Worm (Caenorhabditis elegans): ENCODE results near the gene Y71H2AM.25.
A peak's percentile ranks its signal among the peaks of the same experiment; 100 is the strongest.

Y71H2AM.25 gene

ce11 chrIII:2801800-2802515 is at the start of gene Y71H2AM.25, which contains the start of gene twk-45:
TSS of gene Y71H2AM.25 (plus strand) at chrIII:2802465.
TSS of gene twk-45 (minus strand) at chrIII:2801900.
- TF ChIP-seq skn-1 (tag; optimal IDR thresholded peaks at IDR 0.05) (no peak), aly-2 (tag; optimal IDR thresholded peaks at IDR 0.05) (no peak), Y55F3AM.14 (GFP tag; optimal IDR thresholded peaks at IDR 0.05) (no peak), peb-1 (tag; optimal IDR thresholded peaks at IDR 0.05) (no peak), ceh-82 (tag; optimal IDR thresholded peaks at IDR 0.05) (no peak), lsy-2 (tag; optimal IDR thresholded peaks at IDR 0.05) (no peak), nhr-25 (tag; optimal IDR thresholded peaks at IDR 0.05) (no peak)

DNA sequence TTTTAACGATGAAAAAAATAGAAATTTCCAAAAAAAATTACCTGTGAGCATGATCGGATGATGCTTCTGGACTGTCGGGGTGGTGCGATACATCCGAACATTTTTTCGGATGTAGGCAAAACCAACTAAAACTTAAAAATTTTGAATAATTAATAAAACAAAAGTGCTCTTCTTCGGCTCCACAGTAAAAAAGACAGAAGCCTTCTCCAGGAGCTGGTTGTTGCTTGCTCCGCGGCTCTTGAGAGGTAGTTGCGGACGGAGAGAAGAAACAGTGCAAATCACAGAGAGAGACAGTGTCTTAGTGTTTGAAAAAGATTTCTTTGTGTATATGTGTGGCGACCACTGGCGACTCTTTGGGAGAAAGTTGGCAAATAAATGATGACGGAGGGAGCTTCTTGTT is 46.0 kb upstream of the Y71H2AM.25 start, which contains the start of gene gldi-9:
TSS of gene gldi-9 (minus strand) at position 101 of the 400 bp plus-strand sequence.
- no peak for TF ChIP-seq nhr-6 (tag; optimal IDR thresholded peaks at IDR 0.05)

DNA sequence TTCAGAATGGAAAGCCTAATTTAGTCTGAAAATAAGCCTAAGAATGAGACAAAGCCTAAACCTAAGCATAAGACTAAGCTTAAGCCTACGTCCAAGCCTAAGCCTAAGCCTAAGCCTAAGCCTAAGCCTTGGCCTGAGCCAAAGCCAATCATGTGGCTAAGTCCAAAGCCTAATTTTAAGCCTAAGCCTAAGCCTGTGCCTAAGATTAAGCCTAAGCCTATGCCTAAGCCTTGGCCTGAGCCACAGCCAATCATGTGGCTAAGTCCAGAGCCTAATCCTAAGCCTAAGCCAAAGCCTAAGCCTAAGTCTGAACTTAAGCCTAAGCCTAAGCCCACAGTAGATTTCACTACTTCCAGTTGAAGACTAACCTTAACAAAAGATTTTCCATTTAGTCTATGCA is 44.8 kb upstream of the Y71H2AM.25 start:
- no peak for TF ChIP-seq sem-4 (tag; optimal IDR thresholded peaks at IDR 0.05)
- no peak for TF ChIP-seq skn-1 (tag; optimal IDR thresholded peaks at IDR 0.05)
- TF ChIP-seq lin-13 (GFP tag; optimal IDR thresholded peaks at IDR 0.05), result no peak
- no peak for TF ChIP-seq nhr-21 (tag; optimal IDR thresholded peaks at IDR 0.05)
- TF ChIP-seq sma-9 (GFP tag; optimal IDR thresholded peaks at IDR 0.05), result no peak
- TF ChIP-seq sma-9 (tag; optimal IDR thresholded peaks at IDR 0.05), result no peak
- no peak for TF ChIP-seq ceh-16 (tag; optimal IDR thresholded peaks at IDR 0.05)
- TF ChIP-seq zag-1 (tag; optimal IDR thresholded peaks at IDR 0.05), result no peak
- no peak for TF ChIP-seq nhr-6 (tag; optimal IDR thresholded peaks at IDR 0.05)
- TF ChIP-seq blmp-1 (tag; optimal IDR thresholded peaks at IDR 0.05; ENCODE audit: insufficient read depth), result no peak
- TF ChIP-seq sma-3 (GFP tag; optimal IDR thresholded peaks at IDR 0.05), result no peak
- no peak for TF ChIP-seq lin-11 (tag; optimal IDR thresholded peaks at IDR 0.05)
- no peak for TF ChIP-seq C34F6.9 (tag; optimal IDR thresholded peaks at IDR 0.05)

DNA sequence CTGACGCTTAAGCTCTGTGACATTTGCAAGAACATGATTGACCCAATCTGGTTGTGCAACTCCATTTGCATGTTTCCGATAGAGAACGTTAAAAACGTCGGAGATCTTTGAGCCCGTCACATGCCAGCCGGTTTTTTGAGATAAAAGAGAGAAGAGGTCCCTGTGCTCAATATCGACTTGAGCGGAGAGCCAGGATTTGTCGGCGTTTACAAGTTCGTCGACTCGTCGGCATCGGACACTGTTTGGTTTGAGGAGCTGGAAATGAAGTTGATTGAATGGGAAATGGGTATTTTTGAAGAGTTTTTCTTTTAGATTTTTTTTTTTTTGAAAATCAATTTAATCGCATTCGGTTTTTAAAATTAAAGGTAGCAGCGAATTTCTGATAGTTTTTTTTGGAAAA is 44.2 kb upstream of the Y71H2AM.25 start:
- TF ChIP-seq unc-39 (tag; optimal IDR thresholded peaks at IDR 0.05) (no peak), nhr-10 (tag; optimal IDR thresholded peaks at IDR 0.05) (no peak), ama-1 (optimal IDR thresholded peaks at IDR 0.05) (no peak), alr-1 (tag; optimal IDR thresholded peaks at IDR 0.05) (no peak), lin-13 (GFP tag; optimal IDR thresholded peaks at IDR 0.05) (no peak), nhr-77 (tag; optimal IDR thresholded peaks at IDR 0.05) (no peak), ztf-11 (tag; optimal IDR thresholded peaks at IDR 0.05) (no peak), mdl-1 (tag; optimal IDR thresholded peaks at IDR 0.05) (no peak), C34F6.9 (tag; optimal IDR thresholded peaks at IDR 0.05) (no peak), aly-2 (tag; optimal IDR thresholded peaks at IDR 0.05) (no peak), nhr-23 (tag; optimal IDR thresholded peaks at IDR 0.05) (no peak), elt-1 (tag; optimal IDR thresholded peaks at IDR 0.05) (no peak), dmd-4 (tag; optimal IDR thresholded peaks at IDR 0.05) (no peak), sma-9 (GFP tag; optimal IDR thresholded peaks at IDR 0.05) (no peak), sma-9 (tag; optimal IDR thresholded peaks at IDR 0.05) (no peak), egl-27 (tag; optimal IDR thresholded peaks at IDR 0.05) (no peak)

- TF ChIP-seq mdl-1 (tag; optimal IDR thresholded peaks at IDR 0.05) (no peak), fos-1 (tag; optimal IDR thresholded peaks at IDR 0.05) (peak; percentile 63)
Observed at ce11 chrIII:2759308-2759707, 43.0 kb upstream of the Y71H2AM.25 start.

DNA sequence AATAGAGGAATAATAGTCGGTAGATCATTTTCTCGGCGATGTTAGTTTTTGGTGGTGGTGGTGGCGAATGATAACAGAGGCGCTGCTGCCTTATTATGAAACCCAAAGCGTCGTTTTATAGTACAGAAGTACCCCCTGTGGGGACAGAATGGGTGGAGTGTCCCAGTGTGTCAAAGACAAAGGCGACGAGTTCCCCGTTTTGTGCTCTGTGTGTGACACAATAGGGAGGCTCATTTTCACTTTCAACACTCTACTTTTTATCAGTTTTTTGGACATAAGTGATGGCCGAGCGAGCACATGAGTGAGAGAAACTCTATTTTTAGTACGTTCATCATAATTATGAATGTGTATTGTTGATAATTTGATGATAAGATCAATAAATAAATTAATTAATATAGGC is 41.5 kb upstream of the Y71H2AM.25 start, which contains the start of gene pho-9:
TSS of gene pho-9 (minus strand) at position 91 of the 400 bp plus-strand sequence.
- no peak for TF ChIP-seq lin-39 (tag; optimal IDR thresholded peaks at IDR 0.05)
- TF ChIP-seq F13H6.1 (tag; optimal IDR thresholded peaks at IDR 0.05), result peak; percentile 59
- no peak for TF ChIP-seq nhr-77 (tag; optimal IDR thresholded peaks at IDR 0.05)
- TF ChIP-seq nhr-10 (tag; optimal IDR thresholded peaks at IDR 0.05), result no peak
- peak; percentile 58 for TF ChIP-seq sma-9 (GFP tag; optimal IDR thresholded peaks at IDR 0.05)
- no peak for TF ChIP-seq sma-9 (tag; optimal IDR thresholded peaks at IDR 0.05)
- no peak for TF ChIP-seq aly-2 (tag; optimal IDR thresholded peaks at IDR 0.05)
- TF ChIP-seq mab-5 (tag; optimal IDR thresholded peaks at IDR 0.05), result no peak
- no peak for TF ChIP-seq sem-4 (tag; optimal IDR thresholded peaks at IDR 0.05)
- TF ChIP-seq dmd-4 (tag; optimal IDR thresholded peaks at IDR 0.05), result no peak
- TF ChIP-seq fos-1 (tag; optimal IDR thresholded peaks at IDR 0.05), result peak; percentile 88
- peak; percentile 50 for TF ChIP-seq crh-2 (tag; optimal IDR thresholded peaks at IDR 0.05)
- no peak for TF ChIP-seq ceh-16 (tag; optimal IDR thresholded peaks at IDR 0.05)
- no peak for TF ChIP-seq egl-27 (tag; optimal IDR thresholded peaks at IDR 0.05)
- peak; percentile 26 for TF ChIP-seq blmp-1 (tag; optimal IDR thresholded peaks at IDR 0.05; ENCODE audit: insufficient read depth)
- TF ChIP-seq peb-1 (tag; optimal IDR thresholded peaks at IDR 0.05), result no peak
- no peak for TF ChIP-seq mbf-1 (tag; optimal IDR thresholded peaks at IDR 0.05)

Measured in whole organism, L2 larva.